Worm (Caenorhabditis elegans) whole organism, L1 larva: Measurements from ENCODE around the gene set-13.
A peak's percentile ranks its signal among the peaks of the same experiment; 100 is the strongest.

Experiments used
- C04F5.9 ChIP-seq: sonication (generic microtip); optimal IDR thresholded peaks from 2 replicates; lab custom pipeline; 2016; ENCODE audit warnings: missing genetic modification characterization, missing compliant biosample characterization
- C16A3.4 ChIP-seq: fragments of 150-350 bp; optimal IDR thresholded peaks from 2 replicates; lab custom pipeline; 2014; ENCODE audit warnings: missing biosample characterization, missing genetic modification characterization
- C34B4.2 ChIP-seq: sonication (generic microtip); optimal IDR thresholded peaks from 2 replicates; lab custom pipeline; 2017; ENCODE audit warnings: mild to moderate bottlenecking, missing genetic modification characterization, missing compliant biosample characterization
- F16B12.6 ChIP-seq: fragments of 150-350 bp; optimal IDR thresholded peaks from 2 replicates; lab custom pipeline; 2014; ENCODE audit warnings: missing biosample characterization, missing genetic modification characterization
- Y116A8C.19 ChIP-seq: sonication (generic microtip); optimal IDR thresholded peaks from 2 replicates; lab custom pipeline; 2016; ENCODE audit warnings: missing compliant biosample characterization, missing genetic modification characterization, borderline replicate concordance
- alr-1 ChIP-seq: fragments of 200-800 bp; sonication (Bioruptor generic); optimal IDR thresholded peaks from 2 replicates; lab custom pipeline; 2018; ENCODE audit warnings: borderline replicate concordance, mild to moderate bottlenecking, missing genetic modification characterization, missing compliant biosample characterization
- aly-2 ChIP-seq: fragments of 150-350 bp; optimal IDR thresholded peaks from 2 replicates; lab custom pipeline; 2014; ENCODE audit warnings: missing biosample characterization, missing genetic modification characterization
- ama-1 ChIP-seq: fragments of 150-350 bp; optimal IDR thresholded peaks from 2 replicates; lab custom pipeline; 2014
- blmp-1 ChIP-seq: fragments of 150-350 bp; optimal IDR thresholded peaks from 2 replicates; lab custom pipeline; 2014; ENCODE audit warnings: missing biosample characterization, missing genetic modification characterization
- ceh-8 ChIP-seq: fragments of 200-800 bp; sonication (Bioruptor generic); optimal IDR thresholded peaks from 2 replicates; lab custom pipeline; 2018; ENCODE audit warnings: mild to moderate bottlenecking, missing genetic modification characterization, moderate library complexity, missing compliant biosample characterization
- dpl-1 ChIP-seq, 3 experiments: fragments of 150-350 bp in 2 of 3; sonication (generic microtip) in 1 of 3; optimal IDR thresholded peaks; 2 replicates each; lab custom pipeline; 2014 to 2017; ENCODE audit warnings: missing biosample characterization in 3 of 3, missing genetic modification characterization in 3 of 3, missing genetic modification reagents in 3 of 3
- efl-3 ChIP-seq: fragments of 200-800 bp; sonication (Bioruptor generic); optimal IDR thresholded peaks from 2 replicates; lab custom pipeline; 2018; ENCODE audit warnings: mild to moderate bottlenecking, missing genetic modification characterization, missing compliant biosample characterization
- egl-27 ChIP-seq, 2 experiments: fragments of 150-350 bp in 1 of 2; sonication (generic microtip); optimal IDR thresholded peaks; 3 replicates each; lab custom pipeline; 2017 to 2018; ENCODE audit warnings: missing biosample characterization in 2 of 2, missing genetic modification characterization in 2 of 2, missing genetic modification reagents in 2 of 2
- fkh-4 ChIP-seq: sonication (generic microtip); optimal IDR thresholded peaks from 2 replicates; lab custom pipeline; 2016; ENCODE audit warnings: missing compliant biosample characterization, missing genetic modification characterization, borderline replicate concordance
- fkh-8 ChIP-seq: sonication (generic microtip); optimal IDR thresholded peaks from 2 replicates; lab custom pipeline; 2016; ENCODE audit warnings: mild to moderate bottlenecking, missing genetic modification characterization, missing compliant biosample characterization
- grh-1 ChIP-seq: fragments of 200-800 bp; sonication (Bioruptor generic); IDR thresholded peaks from 2 replicates; pipeline ENCODE4 v1.3.6; 2022; ENCODE audit warnings: missing genetic modification reagents, missing genetic modification characterization, missing compliant biosample characterization
- hlh-17 ChIP-seq: fragments of 200-800 bp; sonication (Bioruptor generic); optimal IDR thresholded peaks from 2 replicates; lab custom pipeline; 2018; ENCODE audit warnings: missing genetic modification characterization, mild to moderate bottlenecking, missing compliant biosample characterization, moderate library complexity, borderline replicate concordance
- hlh-4 ChIP-seq: sonication (generic microtip); optimal IDR thresholded peaks from 2 replicates; lab custom pipeline; 2016; ENCODE audit warnings: mild to moderate bottlenecking, missing genetic modification characterization, missing compliant biosample characterization
- isw-1 ChIP-seq: fragments of 200-800 bp; sonication (Bioruptor generic); IDR thresholded peaks from 2 replicates; pipeline ENCODE4 v1.3.6; 2022; ENCODE audit warnings: missing genetic modification characterization, missing compliant biosample characterization
- jun-1 ChIP-seq: fragments of 150-350 bp; optimal IDR thresholded peaks from 2 replicates; lab custom pipeline; 2014; ENCODE audit warnings: missing biosample characterization, missing genetic modification reagents, missing genetic modification characterization
- lin-14 ChIP-seq: fragments of 200-800 bp; sonication (Bioruptor generic); optimal IDR thresholded peaks from 2 replicates; lab custom pipeline; 2018; ENCODE audit warnings: mild to moderate bottlenecking, missing genetic modification characterization, moderate library complexity, missing compliant biosample characterization
- lin-35 ChIP-seq, 2 experiments: fragments of 150-350 bp; optimal IDR thresholded peaks; 2 replicates each; lab custom pipeline; 2014; ENCODE audit warnings: missing biosample characterization in 2 of 2, missing genetic modification characterization in 2 of 2, missing genetic modification reagents in 2 of 2
- lin-39 ChIP-seq: fragments of 150-350 bp; optimal IDR thresholded peaks from 2 replicates; lab custom pipeline; 2014; ENCODE audit warnings: missing biosample characterization, missing genetic modification reagents, missing genetic modification characterization
- lsy-2 ChIP-seq, 2 experiments: fragments of 150-350 bp; optimal IDR thresholded peaks; 2 replicates each; lab custom pipeline; 2014; ENCODE audit warnings: missing biosample characterization in 2 of 2, missing genetic modification characterization in 2 of 2
- mef-2 ChIP-seq: fragments of 150-350 bp; optimal IDR thresholded peaks from 2 replicates; lab custom pipeline; 2014; ENCODE audit warnings: missing biosample characterization, missing genetic modification characterization
- nhr-11 ChIP-seq: fragments of 150-350 bp; optimal IDR thresholded peaks from 2 replicates; lab custom pipeline; 2014; ENCODE audit warnings: missing biosample characterization, missing genetic modification characterization
- nhr-19 ChIP-seq: fragments of 200-800 bp; sonication (Bioruptor generic); conservative IDR thresholded peaks from 2 replicates; pipeline ENCODE4 v1.3.6; 2022; ENCODE audit warnings: missing genetic modification characterization, missing compliant biosample characterization
- nhr-71 ChIP-seq: sonication (generic microtip); optimal IDR thresholded peaks from 2 replicates; lab custom pipeline; 2016; ENCODE audit warnings: mild to moderate bottlenecking, missing genetic modification characterization, moderate library complexity, missing compliant biosample characterization
- nhr-84 ChIP-seq: sonication (generic microtip); optimal IDR thresholded peaks from 2 replicates; lab custom pipeline; 2017; ENCODE audit warnings: missing biosample characterization, missing genetic modification characterization
- nhr-85 ChIP-seq: sonication (generic microtip); peaks from one replicate; lab custom pipeline; 2016; ENCODE audit warnings: missing genetic modification characterization, inconsistent platforms, missing compliant biosample characterization
- nhr-90 ChIP-seq: sonication (generic microtip); optimal IDR thresholded peaks from 2 replicates; lab custom pipeline; 2016; ENCODE audit warnings: mild to moderate bottlenecking, missing genetic modification characterization, missing compliant biosample characterization; ENCODE audit not compliant: poor library complexity
- pax-3 ChIP-seq: fragments of 200-800 bp; sonication (Bioruptor generic); optimal IDR thresholded peaks from 2 replicates; lab custom pipeline; 2018; ENCODE audit warnings: mild to moderate bottlenecking, missing genetic modification characterization, moderate library complexity, missing compliant biosample characterization
- skn-1 ChIP-seq: fragments of 150-350 bp; optimal IDR thresholded peaks from 2 replicates; lab custom pipeline; 2014; ENCODE audit warnings: missing biosample characterization, missing genetic modification characterization
- snu-23 ChIP-seq: sonication (generic microtip); optimal IDR thresholded peaks from 2 replicates; lab custom pipeline; 2016; ENCODE audit warnings: missing genetic modification characterization, missing compliant biosample characterization
- sup-37 ChIP-seq: fragments of 200-800 bp; sonication (Bioruptor generic); optimal IDR thresholded peaks from 2 replicates; lab custom pipeline; 2018; ENCODE audit warnings: mild to moderate bottlenecking, missing genetic modification characterization, missing compliant biosample characterization
- tlp-1 ChIP-seq: fragments of 150-350 bp; optimal IDR thresholded peaks from 2 replicates; lab custom pipeline; 2014; ENCODE audit warnings: missing biosample characterization, missing genetic modification characterization
- unc-86 ChIP-seq: sonication (generic microtip); optimal IDR thresholded peaks from 2 replicates; lab custom pipeline; 2016; ENCODE audit warnings: missing genetic modification characterization, missing compliant biosample characterization
- unc-98 ChIP-seq: fragments of 200-800 bp; sonication (Bioruptor generic); IDR thresholded peaks from 2 replicates; pipeline ENCODE4 v1.3.6; 2022; ENCODE audit warnings: missing genetic modification characterization, missing compliant biosample characterization
- vab-15 ChIP-seq: sonication (generic microtip); optimal IDR thresholded peaks from 2 replicates; lab custom pipeline; 2017; ENCODE audit warnings: missing genotype, mild to moderate bottlenecking, missing genetic modification characterization, missing compliant biosample characterization
- xbp-1 ChIP-seq: sonication (generic microtip); optimal IDR thresholded peaks from 2 replicates; lab custom pipeline; 2016; ENCODE audit warnings: missing genetic modification characterization, missing compliant biosample characterization
- ztf-11 ChIP-seq, 2 experiments: sonication (generic microtip); optimal IDR thresholded peaks; 2 replicates each; lab custom pipeline; 2016 to 2017; ENCODE audit warnings: missing genetic modification characterization in 2 of 2, missing biosample characterization in 1 of 2, missing compliant biosample characterization in 1 of 2

Gene set-13

ce11 chrII:2800550-2801233, 16.1 kb upstream of the set-13 start, which contains the start of gene nhr-119 (continued):
- peak; percentile 94 for TF ChIP-seq nhr-71 (tag; lab: Kevin White, UChicago)
- no peak for TF ChIP-seq efl-3 (GFP tag; lab: Kevin White, UChicago)
- no peak for TF ChIP-seq nhr-84
- peak; percentile 86 for TF ChIP-seq nhr-11 (tag; lab: Kevin White, UChicago)
- no peak for TF ChIP-seq pax-3
- TF ChIP-seq nhr-19 (GFP tag; lab: Robert Waterston, UW): peak; percentile 85
- no peak for TF ChIP-seq alr-1 (tag; lab: Kevin White, UChicago)
- TF ChIP-seq aly-2 (tag; lab: Kevin White, UChicago): no peak
- peak; percentile 98 for TF ChIP-seq nhr-85 (tag; lab: Kevin White, UChicago)
- no peak for TF ChIP-seq hlh-4 (tag; lab: Kevin White, UChicago)
- TF ChIP-seq C04F5.9 (tag; lab: Kevin White, UChicago): no peak
- no peak for TF ChIP-seq unc-86 (tag; lab: Kevin White, UChicago)
- no peak for TF ChIP-seq fkh-8
- TF ChIP-seq blmp-1: peak; percentile 69
- no peak for TF ChIP-seq sup-37 (GFP tag; lab: Kevin White, UChicago)
- no peak for TF ChIP-seq ceh-8
- TF ChIP-seq vab-15: no peak
- TF ChIP-seq F16B12.6: no peak
- TF ChIP-seq snu-23: peak; percentile 83
- no peak for TF ChIP-seq Y116A8C.19 (tag; lab: Kevin White, UChicago)
- TF ChIP-seq nhr-90 (tag; lab: Kevin White, UChicago): peak; percentile 87
- TF ChIP-seq lin-39 (tag; lab: Kevin White, UChicago): peak; percentile 92
- no peak for TF ChIP-seq C34B4.2
- TF ChIP-seq hlh-17: no peak
- peak; percentile 69 to 74 for TF ChIP-seq lsy-2 (tag; optimal IDR thresholded peaks at IDR 0.05; lab: Kevin White, UChicago)
- peak; percentile 83 for TF ChIP-seq lin-14 (GFP tag; lab: Kevin White, UChicago)
- no peak for TF ChIP-seq fkh-4 (tag; lab: Kevin White, UChicago)
- TF ChIP-seq grh-1: peak; percentile 71
- peak; percentile 19 for TF ChIP-seq C16A3.4
- no peak for TF ChIP-seq mef-2 (tag; lab: Kevin White, UChicago)
- peak; percentile 32 to 58 (median 34) for TF ChIP-seq dpl-1 (GFP tag; optimal IDR thresholded peaks at IDR 0.05; lab: Kevin White, UChicago)
- TF ChIP-seq jun-1 (tag; lab: Kevin White, UChicago): peak; percentile 73

- no peak for TF ChIP-seq pax-3
- no peak for TF ChIP-seq nhr-85 (tag; lab: Kevin White, UChicago)
- TF ChIP-seq ama-1 (lab: Kevin White, UChicago): no peak
- no peak for TF ChIP-seq egl-27 (tag; optimal IDR thresholded peaks at IDR 0.05; lab: Kevin White, UChicago)
- no peak for TF ChIP-seq blmp-1
- TF ChIP-seq lin-35 (GFP tag; optimal IDR thresholded peaks at IDR 0.05; lab: Kevin White, UChicago): no peak
- TF ChIP-seq tlp-1: no peak
- no peak for TF ChIP-seq mef-2 (tag; lab: Kevin White, UChicago)
- no peak for TF ChIP-seq fkh-4 (tag; lab: Kevin White, UChicago)
- no peak for TF ChIP-seq C04F5.9 (tag; lab: Kevin White, UChicago)
- no peak for TF ChIP-seq unc-98
- TF ChIP-seq ztf-11 (tag; optimal IDR thresholded peaks at IDR 0.05; lab: Kevin White, UChicago): no peak
- TF ChIP-seq nhr-11 (tag; lab: Kevin White, UChicago): no peak
- TF ChIP-seq lsy-2 (tag; optimal IDR thresholded peaks at IDR 0.05; lab: Kevin White, UChicago): no peak
- TF ChIP-seq skn-1 (tag; lab: Kevin White, UChicago): no peak
- TF ChIP-seq isw-1 (GFP tag; lab: Robert Waterston, UW): no peak
- no peak for TF ChIP-seq xbp-1 (tag; lab: Kevin White, UChicago)
Measured at ce11 chrII:2801764-2802163, 15.0 kb upstream of the set-13 start.
